Fruit fly (Drosophila melanogaster) whole organism, embryonic: ENCODE results near the gene CG13026.

Experiments
- B-H1 ChIP-seq: fragments of 200-800 bp; sonication (Bioruptor generic); IDR thresholded peaks from 3 replicates; pipeline ENCODE4 v1.3.6; 2022; ENCODE audit warnings: missing biosample characterization, missing genetic modification characterization
- CG11723 ChIP-seq: fragments of 200-800 bp; sonication (Bioruptor generic); optimal IDR thresholded peaks from 2 replicates; lab custom pipeline; 2017; ENCODE audit warnings: missing biosample characterization, mild to moderate bottlenecking, missing genetic modification characterization
- CG12071 ChIP-seq: fragments of 200-800 bp; sonication (Bioruptor generic); optimal IDR thresholded peaks from 3 replicates; lab custom pipeline; 2018; ENCODE audit warnings: missing biosample characterization, mild to moderate bottlenecking, missing genetic modification characterization
- CG12769 ChIP-seq: fragments of 200-800 bp; sonication (Bioruptor generic); optimal IDR thresholded peaks from 2 replicates; lab custom pipeline; 2019; ENCODE audit warnings: missing biosample characterization, mild to moderate bottlenecking, missing genetic modification characterization, moderate library complexity
- CG13123 ChIP-seq: fragments of 200-800 bp; sonication (Bioruptor generic); optimal IDR thresholded peaks from 2 replicates; lab custom pipeline; 2016; ENCODE audit warnings: missing biosample characterization, missing genetic modification characterization
- CG17802 ChIP-seq: fragments of 200-800 bp; sonication (Bioruptor generic); optimal IDR thresholded peaks from 2 replicates; lab custom pipeline; 2018; ENCODE audit warnings: missing biosample characterization, mild to moderate bottlenecking, missing genetic modification characterization, moderate library complexity
- CG18011 ChIP-seq: fragments of 200-800 bp; sonication (Bioruptor generic); optimal IDR thresholded peaks from 2 replicates; lab custom pipeline; 2017; ENCODE audit warnings: missing biosample characterization, missing genetic modification characterization, mild to moderate bottlenecking, moderate library complexity, missing genotype
- CG18262 ChIP-seq: fragments of 200-800 bp; optimal IDR thresholded peaks from 3 replicates; lab custom pipeline; 2019; ENCODE audit warnings: missing biosample characterization, mild to moderate bottlenecking, missing genetic modification characterization, moderate library complexity
- CG30431 ChIP-seq: fragments of 200-800 bp; sonication (Bioruptor generic); optimal IDR thresholded peaks from 2 replicates; lab custom pipeline; 2017; ENCODE audit warnings: missing biosample characterization, missing genetic modification characterization
- CG33557 ChIP-seq: fragments of 200-800 bp; sonication (Bioruptor generic); optimal IDR thresholded peaks from 2 replicates; lab custom pipeline; 2019; ENCODE audit warnings: missing biosample characterization, mild to moderate bottlenecking, missing genetic modification characterization, moderate library complexity
- CG3995 ChIP-seq: fragments of 200-800 bp; sonication (Bioruptor generic); optimal IDR thresholded peaks from 3 replicates; lab custom pipeline; 2016; ENCODE audit warnings: missing biosample characterization, missing genetic modification characterization
- CG4424 ChIP-seq: fragments of 200-800 bp; sonication (Bioruptor generic); optimal IDR thresholded peaks from 3 replicates; lab custom pipeline; 2016; ENCODE audit warnings: missing biosample characterization, missing genetic modification characterization
- CG8281 ChIP-seq: fragments of 200-800 bp; sonication (Bioruptor generic); optimal IDR thresholded peaks from 2 replicates; lab custom pipeline; 2018; ENCODE audit warnings: missing biosample characterization, mild to moderate bottlenecking, missing genetic modification characterization, moderate library complexity
- CG9817 ChIP-seq: fragments of 200-800 bp; sonication (Bioruptor generic); optimal IDR thresholded peaks from 2 replicates; lab custom pipeline; 2018; ENCODE audit warnings: missing biosample characterization, mild to moderate bottlenecking, missing genetic modification characterization, moderate library complexity
- D19B ChIP-seq: fragments of 200-800 bp; sonication (Bioruptor generic); optimal IDR thresholded peaks from 2 replicates; lab custom pipeline; 2017; ENCODE audit warnings: missing biosample characterization, mild to moderate bottlenecking, missing genetic modification characterization
- Dbx ChIP-seq: fragments of 200-800 bp; sonication (Bioruptor generic); IDR thresholded peaks from 3 replicates; pipeline ENCODE4 v1.3.6; 2022; ENCODE audit warnings: missing biosample characterization, missing genetic modification characterization
- Fer1 ChIP-seq: fragments of 200-800 bp; sonication (Bioruptor generic); optimal IDR thresholded peaks from 2 replicates; lab custom pipeline; 2017; ENCODE audit warnings: missing biosample characterization, mild to moderate bottlenecking, missing genetic modification characterization
- HLH4C ChIP-seq: fragments of 200-800 bp; sonication (Bioruptor generic); IDR thresholded peaks from 3 replicates; pipeline ENCODE4 v1.3.6; 2022; ENCODE audit warnings: missing biosample characterization, missing genetic modification characterization; ENCODE audit not compliant: partially characterized antibody
- Hr39 ChIP-seq: fragments of >200 bp; optimal IDR thresholded peaks from 2 replicates; lab custom pipeline; 2017
- Med ChIP-seq: fragments of 200-800 bp; sonication (Bioruptor generic); peaks from one replicate; lab custom pipeline; 2016; ENCODE audit warnings: missing biosample characterization, missing genetic modification characterization, mild to moderate bottlenecking, inconsistent platforms, moderate library complexity
- Mrtf ChIP-seq: fragments of 200-800 bp; sonication (Bioruptor generic); IDR thresholded peaks from 3 replicates; pipeline ENCODE4 v1.3.6; 2022; ENCODE audit warnings: missing biosample characterization, missing genetic modification characterization
- PHDP ChIP-seq: fragments of 200-800 bp; sonication (Bioruptor generic); optimal IDR thresholded peaks from 3 replicates; lab custom pipeline; 2018; ENCODE audit warnings: missing biosample characterization, mild to moderate bottlenecking, missing genetic modification characterization, moderate library complexity
- Sox100B ChIP-seq: fragments of 200-800 bp; sonication (Bioruptor generic); optimal IDR thresholded peaks from 3 replicates; lab custom pipeline; 2018; ENCODE audit warnings: missing biosample characterization, mild to moderate bottlenecking, missing genetic modification characterization
- Taf1 ChIP-seq: fragments of 200-800 bp; sonication (Bioruptor generic); IDR thresholded peaks from 2 replicates; pipeline ENCODE4 v1.3.6; 2022; ENCODE audit warnings: missing biosample characterization, missing genetic modification characterization
- Trl ChIP-seq, 3 experiments: fragments of >200 bp in 2 of 3; fragments of 200-800 bp in 1 of 3; sonication (Bioruptor generic) in 1 of 3; optimal IDR thresholded peaks; 2 replicates in 1 of 3; 3 replicates in 2 of 3; lab custom pipeline; 2016 to 2017; ENCODE audit warnings: missing biosample characterization in 1 of 3, missing genetic modification characterization in 1 of 3
- Xrp1 ChIP-seq: fragments of 200-800 bp; sonication (Bioruptor generic); IDR thresholded peaks from 2 replicates; pipeline ENCODE4 v1.3.6; 2022; ENCODE audit warnings: missing biosample characterization, missing genetic modification characterization
- az2 ChIP-seq: fragments of 200-800 bp; sonication (Bioruptor generic); optimal IDR thresholded peaks from 3 replicates; lab custom pipeline; 2016; ENCODE audit warnings: missing biosample characterization, missing genetic modification characterization
- bab2 ChIP-seq: fragments of 200-800 bp; sonication (Bioruptor generic); optimal IDR thresholded peaks from 2 replicates; lab custom pipeline; 2016; ENCODE audit warnings: missing biosample characterization, missing genetic modification characterization
- br ChIP-seq: fragments of >200 bp; optimal IDR thresholded peaks from 2 replicates; lab custom pipeline; 2017
- bsh ChIP-seq, 2 experiments: fragments of 200-800 bp; sonication (Bioruptor generic); optimal IDR thresholded peaks; 2 replicates each; lab custom pipeline; 2017 to 2018; ENCODE audit warnings: mild to moderate bottlenecking in 2 of 2, missing biosample characterization in 2 of 2, missing genetic modification characterization in 2 of 2, moderate library complexity in 1 of 2
- chif ChIP-seq, 2 experiments: fragments of 200-800 bp; sonication (Bioruptor generic); optimal IDR thresholded peaks; 3 replicates each; lab custom pipeline; 2016; ENCODE audit warnings: missing biosample characterization in 2 of 2, missing genetic modification characterization in 2 of 2
- cwo ChIP-seq: fragments of 200-800 bp; sonication (Bioruptor generic); optimal IDR thresholded peaks from 3 replicates; lab custom pipeline; 2017; ENCODE audit warnings: missing biosample characterization, missing genetic modification characterization, mild to moderate bottlenecking, moderate library complexity, missing genetic modification reagents
- dm ChIP-seq: fragments of 200-800 bp; sonication (Bioruptor generic); optimal IDR thresholded peaks from 3 replicates; lab custom pipeline; 2016; ENCODE audit warnings: missing biosample characterization, missing genetic modification characterization
- eve ChIP-seq, 2 experiments: fragments of >200 bp; optimal IDR thresholded peaks; 2 replicates each; lab custom pipeline; 2017; ENCODE audit warnings: missing biosample characterization in 2 of 2, missing genetic modification characterization in 2 of 2
- fd96Cb ChIP-seq: fragments of 200-800 bp; sonication (Bioruptor generic); optimal IDR thresholded peaks from 2 replicates; lab custom pipeline; 2018; ENCODE audit warnings: missing biosample characterization, mild to moderate bottlenecking, missing genetic modification characterization, moderate library complexity
- grn ChIP-seq: fragments of 200-800 bp; sonication (Bioruptor generic); optimal IDR thresholded peaks from 3 replicates; lab custom pipeline; 2017; ENCODE audit warnings: missing biosample characterization, missing genetic modification characterization
- gsb ChIP-seq: fragments of 200-800 bp; sonication (Bioruptor generic); IDR thresholded peaks from 2 replicates; pipeline ENCODE4 v1.3.6; 2022; ENCODE audit warnings: missing biosample characterization, missing genetic modification characterization
- gsb-n ChIP-seq: fragments of 200-800 bp; sonication (Bioruptor generic); optimal IDR thresholded peaks from 3 replicates; lab custom pipeline; 2018; ENCODE audit warnings: missing biosample characterization, mild to moderate bottlenecking, missing genetic modification characterization
- ind ChIP-seq: fragments of 200-800 bp; sonication (Bioruptor generic); optimal IDR thresholded peaks from 3 replicates; lab custom pipeline; 2016; ENCODE audit warnings: missing biosample characterization, missing genetic modification characterization
- luna ChIP-seq: fragments of 200-800 bp; sonication (Bioruptor generic); optimal IDR thresholded peaks from 2 replicates; lab custom pipeline; 2016; ENCODE audit warnings: missing biosample characterization, missing genetic modification characterization
- oc ChIP-seq: fragments of 200-800 bp; sonication (Bioruptor generic); optimal IDR thresholded peaks from 2 replicates; lab custom pipeline; 2018; ENCODE audit warnings: missing biosample characterization, mild to moderate bottlenecking, missing genetic modification characterization, moderate library complexity
- onecut ChIP-seq: fragments of 200-800 bp; sonication (Bioruptor generic); IDR thresholded peaks from 2 replicates; pipeline ENCODE4 v1.3.6; 2022; ENCODE audit warnings: missing biosample characterization, missing genetic modification characterization
- phol ChIP-seq: fragments of 200-800 bp; sonication (Bioruptor generic); optimal IDR thresholded peaks from 3 replicates; lab custom pipeline; 2018; ENCODE audit warnings: missing biosample characterization, mild to moderate bottlenecking, missing genetic modification characterization, moderate library complexity
- sens-2 ChIP-seq: fragments of 200-800 bp; sonication (Bioruptor generic); IDR thresholded peaks from 2 replicates; pipeline ENCODE4 v1.3.6; 2022; ENCODE audit warnings: missing biosample characterization, missing genetic modification characterization
- sima ChIP-seq: fragments of 200-800 bp; sonication (Bioruptor generic); optimal IDR thresholded peaks from 2 replicates; lab custom pipeline; 2016; ENCODE audit warnings: missing biosample characterization, missing genetic modification characterization
- slp2 ChIP-seq: fragments of 200-800 bp; sonication (Bioruptor generic); optimal IDR thresholded peaks from 2 replicates; lab custom pipeline; 2016; ENCODE audit warnings: missing biosample characterization, missing genetic modification characterization
- stc ChIP-seq: fragments of 200-800 bp; sonication (Bioruptor generic); IDR thresholded peaks from 2 replicates; pipeline ENCODE4 v1.3.6; 2022; ENCODE audit warnings: missing biosample characterization, missing genetic modification characterization
- tap ChIP-seq: fragments of 200-800 bp; optimal IDR thresholded peaks from 3 replicates; lab custom pipeline; 2019; ENCODE audit warnings: missing biosample characterization, mild to moderate bottlenecking, missing genetic modification characterization, moderate library complexity
- unpg ChIP-seq: fragments of 200-800 bp; sonication (Bioruptor generic); optimal IDR thresholded peaks from 3 replicates; lab custom pipeline; 2018; ENCODE audit warnings: missing biosample characterization, mild to moderate bottlenecking, missing genetic modification characterization, moderate library complexity
- zf30C ChIP-seq: fragments of 200-800 bp; sonication (Bioruptor generic); optimal IDR thresholded peaks from 3 replicates; lab custom pipeline; 2018; ENCODE audit warnings: missing biosample characterization, mild to moderate bottlenecking, missing genetic modification characterization

CG13026 gene

dm6 chr3L:16768001-16768652, 42.2 kb upstream of the CG13026 start (continued):
- TF ChIP-seq zf30C (GFP tag; lab: Kevin White, UChicago) (no peak), fd96Cb (tag; lab: Kevin White, UChicago) (no peak), Mrtf (GFP tag; lab: Robert Waterston, UW) (0 out of 3 replicates have a peak, but pooled peaks have one; percentile 43), Sox100B (no peak), HLH4C (GFP tag; lab: Robert Waterston, UW) (peak; percentile 59; the same call in 2 of the 3 replicates), CG12769 (tag; lab: Kevin White, UChicago) (peak; percentile 48), unpg (peak; percentile 49), az2 (GFP tag; lab: Kevin White, UChicago) (peak; percentile 40), Dbx (no peak), CG18011 (no peak), chif (GFP tag; optimal IDR thresholded peaks at IDR 0.05; lab: Kevin White, UChicago) (peak; percentile 12 to 36), phol (tag; lab: Kevin White, UChicago) (peak; percentile 66), CG30431 (peak; percentile 15), bab2 (peak; percentile 23), CG12071 (GFP tag; lab: Kevin White, UChicago) (no peak), grn (GFP tag; lab: Kevin White, UChicago) (peak; percentile 70), Fer1 (GFP tag; lab: Kevin White, UChicago) (no peak), CG33557 (GFP tag; lab: Kevin White, UChicago) (no peak), sens-2 (GFP tag; lab: Robert Waterston, UW) (no peak), dm (no peak), CG3995 (GFP tag; lab: Kevin White, UChicago) (no peak), CG8281 (peak; percentile 4), CG18262 (tag; lab: Kevin White, UChicago) (peak; percentile 66), CG11723 (GFP tag; lab: Kevin White, UChicago) (no peak), CG4424 (peak; percentile 22), oc (no peak), slp2 (GFP tag; lab: Kevin White, UChicago) (no peak), Hr39 (lab: Kevin White, UChicago) (no peak), bsh (GFP tag; optimal IDR thresholded peaks at IDR 0.05; lab: Kevin White, UChicago) (peak in 1 of 2 experiments; percentile 46), Med (peak; percentile 77), sima (no peak), Taf1 (no peak), CG9817 (tag; lab: Kevin White, UChicago) (no peak), luna (no peak), cwo (no peak), eve (GFP tag; optimal IDR thresholded peaks at IDR 0.05; lab: Kevin White, UChicago) (no peak), tap (tag; lab: Kevin White, UChicago) (peak; percentile 19), PHDP (tag; lab: Kevin White, UChicago) (peak; percentile 29), br (lab: Kevin White, UChicago) (no peak), onecut (0 out of 2 replicates have a peak, but pooled peaks have one; percentile 12), CG17802 (tag; lab: Kevin White, UChicago) (no peak), stc (GFP tag; lab: Robert Waterston, UW) (no peak), CG13123 (no peak), ind (GFP tag; lab: Kevin White, UChicago) (peak; percentile 15), gsb (GFP tag; lab: Robert Waterston, UW) (no peak), D19B (GFP tag; lab: Kevin White, UChicago) (peak; percentile 82), B-H1 (GFP tag; lab: Robert Waterston, UW) (peak; percentile 35; the same call in 2 of the 3 replicates), Xrp1 (GFP tag; lab: Robert Waterston, UW) (peak; percentile 78), Trl (optimal IDR thresholded peaks at IDR 0.05; lab: Kevin White, UChicago) (no peak), Trl (GFP tag; optimal IDR thresholded peaks at IDR 0.05; lab: Kevin White, UChicago) (peak; percentile 14), gsb-n (tag; lab: Kevin White, UChicago) (peak; percentile 48)
